Fruit fly (Drosophila melanogaster): ENCODE data around the gene Or22c.

The Or22c gene

dm6 chr2L:2011430-2011829 is 43.0 kb upstream of the Or22c start:
- TF ChIP-seq CG5204 (GFP tag; optimal IDR thresholded peaks at IDR 0.05) (no peak), CG12768 (GFP tag; optimal IDR thresholded peaks at IDR 0.05) (no peak), bab1 (GFP tag; optimal IDR thresholded peaks at IDR 0.05) (no peak), pad (GFP tag; optimal IDR thresholded peaks at IDR 0.05) (no peak)

dm6 chr2L:2013057-2013456 is 41.3 kb upstream of the Or22c start:
- no peak for TF ChIP-seq cic (GFP tag; optimal IDR thresholded peaks at IDR 0.05)
- peak; percentile 83 for TF ChIP-seq tj (GFP tag; optimal IDR thresholded peaks at IDR 0.05)
- TF ChIP-seq bab1 (GFP tag; optimal IDR thresholded peaks at IDR 0.05): peak; percentile 14

- TF ChIP-seq bab1 (GFP tag; optimal IDR thresholded peaks at IDR 0.05) (no peak), CG5204 (GFP tag; optimal IDR thresholded peaks at IDR 0.05) (no peak), CG14711 (tag; optimal IDR thresholded peaks at IDR 0.05) (no peak), CG11617 (GFP tag; optimal IDR thresholded peaks at IDR 0.05) (no peak), CG12768 (GFP tag; optimal IDR thresholded peaks at IDR 0.05) (no peak), Mnt (GFP tag; optimal IDR thresholded peaks at IDR 0.05) (no peak)
Observed at dm6 chr2L:2013836-2014434, 40.5 kb upstream of the Or22c start.

- no peak for TF ChIP-seq bab1 (GFP tag; optimal IDR thresholded peaks at IDR 0.05)
- no peak for TF ChIP-seq CG7101 (tag; optimal IDR thresholded peaks at IDR 0.05)
- no peak for TF ChIP-seq CG12768 (GFP tag; optimal IDR thresholded peaks at IDR 0.05)
- no peak for TF ChIP-seq Hr96 (GFP tag; optimal IDR thresholded peaks at IDR 0.05)
Observed at dm6 chr2L:2015204-2015603, 39.2 kb upstream of the Or22c start.

- no peak for TF ChIP-seq CG7101 (tag; optimal IDR thresholded peaks at IDR 0.05)
- no peak for TF ChIP-seq Hr96 (GFP tag; optimal IDR thresholded peaks at IDR 0.05)
- TF ChIP-seq CG1620 (GFP tag; optimal IDR thresholded peaks at IDR 0.05): no peak
- TF ChIP-seq CG14711 (tag; optimal IDR thresholded peaks at IDR 0.05): no peak
- no peak for TF ChIP-seq toe (GFP tag; optimal IDR thresholded peaks at IDR 0.05)
- TF ChIP-seq tj (GFP tag; optimal IDR thresholded peaks at IDR 0.05): no peak
- TF ChIP-seq CG7045 (GFP tag; optimal IDR thresholded peaks at IDR 0.05): no peak
- TF ChIP-seq Mnt (GFP tag; optimal IDR thresholded peaks at IDR 0.05): no peak
- no peak for TF ChIP-seq cnc (optimal IDR thresholded peaks at IDR 0.05)
- TF ChIP-seq kay (GFP tag; ENCODE audit: borderline replicate concordance): no peak
- TF ChIP-seq cic (GFP tag; optimal IDR thresholded peaks at IDR 0.05): no peak
Observed at dm6 chr2L:2022823-2023222, 31.6 kb upstream of the Or22c start.

- TF ChIP-seq CG33017 (tag; optimal IDR thresholded peaks at IDR 0.05): no peak
Observed at dm6 chr2L:2031522-2031921, 22.9 kb upstream of the Or22c start.

dm6 chr2L:2032076-2032475 is 22.3 kb upstream of the Or22c start:
- TF ChIP-seq bab1 (GFP tag; optimal IDR thresholded peaks at IDR 0.05): peak; percentile 5
- no peak for TF ChIP-seq tj (GFP tag; optimal IDR thresholded peaks at IDR 0.05)

- TF ChIP-seq tj (GFP tag; optimal IDR thresholded peaks at IDR 0.05): no peak
- no peak for TF ChIP-seq Hr96 (GFP tag; optimal IDR thresholded peaks at IDR 0.05)
- no peak for TF ChIP-seq CG11617 (GFP tag; optimal IDR thresholded peaks at IDR 0.05)
- no peak for TF ChIP-seq cnc (optimal IDR thresholded peaks at IDR 0.05)
- TF ChIP-seq CG1620 (GFP tag; optimal IDR thresholded peaks at IDR 0.05): no peak
- no peak for TF ChIP-seq CG33017 (tag; optimal IDR thresholded peaks at IDR 0.05)
- no peak for TF ChIP-seq CG12768 (GFP tag; optimal IDR thresholded peaks at IDR 0.05)
- TF ChIP-seq bab1 (GFP tag; optimal IDR thresholded peaks at IDR 0.05): no peak
Observed at dm6 chr2L:2035941-2036340, 18.4 kb upstream of the Or22c start, which contains the start of gene CG42296. Gene CG42296, minus strand, starts transcription at chr2L:2036041.

dm6 chr2L:2037165-2037550 is 17.2 kb upstream of the Or22c start, which contains the start of gene lectin-22C:
Gene lectin-22C, minus strand, starts transcription at chr2L:2037265.
- no peak for TF ChIP-seq pad (GFP tag; optimal IDR thresholded peaks at IDR 0.05)
- no peak for TF ChIP-seq cic (GFP tag; optimal IDR thresholded peaks at IDR 0.05)
- TF ChIP-seq ovo (GFP tag; optimal IDR thresholded peaks at IDR 0.05): no peak

Data from whole organism, adult.